Worm (Caenorhabditis elegans): ENCODE measurements around the gene K09A9.6.

The K09A9.6 gene

ce11 chrX:15544671-15545070, 32.4 kb upstream of the K09A9.6 start:
- TF ChIP-seq ceh-9 (tag; optimal IDR thresholded peaks at IDR 0.05) (no peak), pqm-1 (tag; optimal IDR thresholded peaks at IDR 0.05) (peak; percentile 78), skn-1 (tag; optimal IDR thresholded peaks at IDR 0.05) (no peak), aly-2 (tag; optimal IDR thresholded peaks at IDR 0.05) (no peak), ceh-28 (tag; optimal IDR thresholded peaks at IDR 0.05) (no peak), daf-12 (tag; optimal IDR thresholded peaks at IDR 0.05) (no peak), elt-2 (tag; optimal IDR thresholded peaks at IDR 0.05) (peak; percentile 74), ceh-82 (tag; optimal IDR thresholded peaks at IDR 0.05) (no peak), elt-1 (tag; optimal IDR thresholded peaks at IDR 0.05) (no peak), fos-1 (tag; optimal IDR thresholded peaks at IDR 0.05) (no peak), jun-1 (tag; optimal IDR thresholded peaks at IDR 0.05) (peak; percentile 33), fkh-10 (GFP tag; optimal IDR thresholded peaks at IDR 0.05) (no peak)

- no peak for TF ChIP-seq pqm-1 (tag; optimal IDR thresholded peaks at IDR 0.05)
Measured at ce11 chrX:15545485-15545884, 31.6 kb upstream of the K09A9.6 start.

- TF ChIP-seq nhr-77 (tag; optimal IDR thresholded peaks at IDR 0.05) (no peak), nhr-23 (tag; optimal IDR thresholded peaks at IDR 0.05) (no peak), pha-4 (tag; optimal IDR thresholded peaks at IDR 0.05) (peak; percentile 10), pqm-1 (tag; optimal IDR thresholded peaks at IDR 0.05) (peak; percentile 95), elt-2 (tag; optimal IDR thresholded peaks at IDR 0.05) (peak; percentile 48)
Measured at ce11 chrX:15546943-15547342, 30.1 kb upstream of the K09A9.6 start.

- TF ChIP-seq elt-1 (tag; optimal IDR thresholded peaks at IDR 0.05), result no peak
- TF ChIP-seq ama-1 (optimal IDR thresholded peaks at IDR 0.05), result no peak
Measured at ce11 chrX:15547896-15548295, 29.1 kb upstream of the K09A9.6 start.

DNA sequence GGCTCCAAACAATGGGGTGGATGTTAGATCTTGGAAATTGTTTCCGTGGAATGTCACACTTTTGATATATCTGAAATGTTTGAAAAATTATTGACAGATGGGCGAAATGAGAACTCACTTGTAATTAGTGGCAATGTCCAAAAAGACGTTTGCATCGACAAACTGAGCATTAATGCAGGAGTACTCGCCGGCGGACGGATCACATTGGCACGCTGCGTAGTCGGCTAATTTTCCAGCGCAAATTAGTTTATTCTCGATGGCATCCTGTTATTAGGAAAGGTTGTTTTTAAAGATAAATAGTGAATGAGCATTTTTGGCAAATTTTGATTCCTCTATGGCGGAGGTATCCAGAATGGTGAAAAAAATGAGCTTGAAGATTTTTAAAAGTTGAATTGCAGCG, 26.3 kb upstream of the K09A9.6 start:
- no peak for TF ChIP-seq fos-1 (tag; optimal IDR thresholded peaks at IDR 0.05)
- TF ChIP-seq ceh-9 (tag; optimal IDR thresholded peaks at IDR 0.05), result no peak
- no peak for TF ChIP-seq lin-15B (tag; optimal IDR thresholded peaks at IDR 0.05)
- TF ChIP-seq ceh-28 (tag; optimal IDR thresholded peaks at IDR 0.05), result no peak

DNA sequence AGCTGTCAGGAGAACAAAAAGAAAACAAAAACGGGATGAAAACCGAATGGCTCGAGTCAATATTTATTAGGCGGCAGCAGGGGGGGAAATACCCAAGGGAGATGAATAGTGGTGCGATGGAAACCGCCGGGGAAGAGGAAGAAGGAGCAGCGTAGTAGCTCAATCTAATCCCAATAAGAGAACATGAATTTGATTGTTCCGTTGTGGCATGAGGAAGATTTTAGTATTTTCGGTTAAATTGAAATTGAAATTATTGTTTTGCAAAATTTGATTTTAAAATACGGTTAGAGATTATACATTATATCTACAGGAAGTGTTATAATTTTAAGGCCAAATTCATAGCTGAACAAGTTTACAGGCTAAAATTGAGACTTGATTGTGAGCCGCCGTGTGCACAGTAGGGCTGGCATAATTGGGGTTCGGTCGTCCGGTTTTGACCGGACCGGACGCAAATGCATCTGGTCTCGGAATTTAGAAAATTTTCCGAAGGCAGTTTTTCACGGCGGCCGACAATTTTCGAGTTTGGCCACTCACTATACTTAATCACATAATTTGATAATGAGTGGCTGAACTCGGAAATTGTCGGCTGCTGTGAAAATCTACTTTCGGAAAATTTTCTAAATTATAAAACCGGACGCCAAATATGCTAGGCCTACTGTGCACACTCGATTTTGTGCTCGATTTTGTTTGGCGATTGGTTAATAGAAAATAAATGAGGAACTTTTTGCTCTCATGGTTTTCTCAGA, 24.8 kb upstream of the K09A9.6 start:
- TF ChIP-seq R02D3.7 (tag; optimal IDR thresholded peaks at IDR 0.05) (no peak), lsy-12 (tag; optimal IDR thresholded peaks at IDR 0.05) (no peak), nhr-67 (tag; optimal IDR thresholded peaks at IDR 0.05) (no peak), zag-1 (tag; optimal IDR thresholded peaks at IDR 0.05) (no peak), ceh-28 (tag; optimal IDR thresholded peaks at IDR 0.05) (no peak), ztf-4 (tag; optimal IDR thresholded peaks at IDR 0.05) (no peak), nhr-12 (tag; optimal IDR thresholded peaks at IDR 0.05) (no peak), pqm-1 (tag; optimal IDR thresholded peaks at IDR 0.05) (no peak), ceh-82 (tag; optimal IDR thresholded peaks at IDR 0.05) (no peak), fkh-10 (GFP tag; optimal IDR thresholded peaks at IDR 0.05) (no peak), nhr-23 (tag; optimal IDR thresholded peaks at IDR 0.05) (no peak), fkh-2 (tag; optimal IDR thresholded peaks at IDR 0.05) (no peak), nfya-1 (tag; optimal IDR thresholded peaks at IDR 0.05; ENCODE audit: insufficient read depth) (no peak), skn-1 (tag; optimal IDR thresholded peaks at IDR 0.05) (no peak), nhr-43 (tag; optimal IDR thresholded peaks at IDR 0.05; ENCODE audit: poor library complexity, severe bottlenecking) (no peak)

DNA sequence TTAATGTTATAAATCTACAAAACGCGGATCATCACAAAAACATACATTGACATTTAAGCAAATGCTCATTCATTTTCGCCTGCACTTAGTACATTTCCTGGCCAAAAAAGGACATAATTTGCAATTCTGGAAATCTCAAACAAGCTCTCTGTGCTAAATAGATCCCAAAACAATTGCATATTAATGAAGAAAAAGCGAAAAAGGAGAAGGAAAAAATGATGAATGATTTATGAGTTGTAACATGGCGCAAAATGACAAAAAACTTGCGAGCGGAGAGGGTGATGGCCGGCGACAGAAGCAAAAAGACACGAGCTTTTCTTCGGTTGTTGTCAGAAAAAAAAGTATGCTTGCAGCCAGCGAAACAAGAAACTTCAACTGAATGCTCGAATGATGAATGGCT, 22.1 kb upstream of the K09A9.6 start:
- no peak for TF ChIP-seq snpc-4 (tag; optimal IDR thresholded peaks at IDR 0.05)
- TF ChIP-seq nfya-1 (tag; optimal IDR thresholded peaks at IDR 0.05; ENCODE audit: insufficient read depth), result peak; percentile 26
- TF ChIP-seq unc-39 (tag; optimal IDR thresholded peaks at IDR 0.05), result no peak
- TF ChIP-seq nhr-43 (tag; optimal IDR thresholded peaks at IDR 0.05; ENCODE audit: poor library complexity, severe bottlenecking), result no peak
- TF ChIP-seq elt-1 (tag; optimal IDR thresholded peaks at IDR 0.05), result no peak

Data from whole organism, L3 larva.